Worm (Caenorhabditis elegans): ENCODE measurements around the gene F07H5.7.
A peak's percentile ranks its signal among the peaks of the same experiment; 100 is the strongest.

The F07H5.7 gene

ce11 chrII:8818257-8818656, 24.3 kb upstream of the F07H5.7 start (continued):
- TF ChIP-seq nhr-237 (tag; optimal IDR thresholded peaks at IDR 0.05) (no peak), nhr-102 (tag; optimal IDR thresholded peaks at IDR 0.05) (peak; percentile 14), F10B5.3 (tag; optimal IDR thresholded peaks at IDR 0.05) (no peak)

ce11 chrII:8817225-8817624, 23.3 kb upstream of the F07H5.7 start:
- TF ChIP-seq arid-1 (GFP tag; conservative IDR thresholded peaks at IDR 0.05) (0 out of 2 replicates have a peak, but pooled peaks have one; percentile 21), T20F7.1 (GFP tag; optimal IDR thresholded peaks at IDR 0.05) (peak; percentile 50), duxl-1 (tag; optimal IDR thresholded peaks at IDR 0.05; ENCODE audit: poor library complexity) (peak; percentile 11), zfp-3 (GFP tag; conservative IDR thresholded peaks at IDR 0.05) (peak; percentile 88), mdt-29 (GFP tag; IDR thresholded peaks at IDR 0.05) (peak; percentile 10; the same call in 1 of the 2 replicates), dve-1 (tag; optimal IDR thresholded peaks at IDR 0.05; ENCODE audit: insufficient read depth) (peak; percentile 16), nhr-6 (tag; optimal IDR thresholded peaks at IDR 0.05) (no peak), nhr-28 (tag; optimal IDR thresholded peaks at IDR 0.05) (peak; percentile 18), hlh-30 (tag; optimal IDR thresholded peaks at IDR 0.05; ENCODE audit: insufficient read depth) (no peak), ceh-20 (GFP tag; IDR thresholded peaks at IDR 0.05) (0 out of 2 replicates have a peak, but pooled peaks have one; percentile 37), F10B5.3 (tag; optimal IDR thresholded peaks at IDR 0.05) (no peak), mxl-2 (GFP tag; conservative IDR thresholded peaks at IDR 0.05) (no peak), mep-1 (tag; optimal IDR thresholded peaks at IDR 0.05) (peak; percentile 52), attf-4 (tag; optimal IDR thresholded peaks at IDR 0.05) (no peak)

ce11 chrII:8814231-8814630, 20.3 kb upstream of the F07H5.7 start:
- TF ChIP-seq aha-1 (tag) (peak; percentile 99), nhr-28 (tag; optimal IDR thresholded peaks at IDR 0.05) (peak; percentile 94), set-16 (GFP tag; IDR thresholded peaks at IDR 0.05) (no peak), skn-1 (tag; optimal IDR thresholded peaks at IDR 0.05) (no peak), zag-1 (tag; optimal IDR thresholded peaks at IDR 0.05) (no peak)

ce11 chrII:8813659-8814058, 19.7 kb upstream of the F07H5.7 start:
- TF ChIP-seq gei-8 (GFP tag; optimal IDR thresholded peaks at IDR 0.05) (no peak), mes-2 (tag; optimal IDR thresholded peaks at IDR 0.05; ENCODE audit: poor library complexity, severe bottlenecking) (peak; percentile 29), Y105C5A.15 (GFP tag; IDR thresholded peaks at IDR 0.05) (no peak), attf-4 (tag; optimal IDR thresholded peaks at IDR 0.05) (no peak), unc-62 (GFP tag; optimal IDR thresholded peaks at IDR 0.05 in 1 of 2) (peak in 1 of 2 experiments; percentile 100), unc-62 (tag; optimal IDR thresholded peaks at IDR 0.05) (no peak), nhr-41 (GFP tag; IDR thresholded peaks at IDR 0.05) (no peak), nhr-48 (tag; optimal IDR thresholded peaks at IDR 0.05) (peak; percentile 97), mdl-1 (tag; optimal IDR thresholded peaks at IDR 0.05) (peak in 1 of 2 experiments; percentile 79), F37D6.2 (tag; optimal IDR thresholded peaks at IDR 0.05) (no peak), ctbp-1 (GFP tag; IDR thresholded peaks at IDR 0.05) (no peak), Y48G9A.11 (GFP tag; IDR thresholded peaks at IDR 0.05) (no peak), nhr-10 (tag; optimal IDR thresholded peaks at IDR 0.05) (peak; percentile 86), nhr-6 (tag; optimal IDR thresholded peaks at IDR 0.05) (no peak), set-16 (GFP tag; IDR thresholded peaks at IDR 0.05) (no peak), mep-1 (tag; optimal IDR thresholded peaks at IDR 0.05) (no peak), aly-2 (tag; optimal IDR thresholded peaks at IDR 0.05) (no peak), ceh-82 (tag; optimal IDR thresholded peaks at IDR 0.05) (no peak), ztf-7 (tag; optimal IDR thresholded peaks at IDR 0.05) (no peak), unc-39 (tag; optimal IDR thresholded peaks at IDR 0.05) (no peak), cey-2 (tag; optimal IDR thresholded peaks at IDR 0.05; ENCODE audit: borderline replicate concordance, insufficient read depth) (peak; percentile 40), hlh-11 (tag; optimal IDR thresholded peaks at IDR 0.05) (peak; percentile 88), pha-4 (GFP tag; IDR thresholded peaks at IDR 0.05) (no peak), pha-4 (tag; optimal IDR thresholded peaks at IDR 0.05) (no peak), nhr-11 (tag; optimal IDR thresholded peaks at IDR 0.05) (peak; percentile 18), skn-1 (tag; optimal IDR thresholded peaks at IDR 0.05) (no peak), lsy-2 (tag; optimal IDR thresholded peaks at IDR 0.05) (peak; percentile 7 to 50), T20F7.1 (GFP tag; optimal IDR thresholded peaks at IDR 0.05) (no peak), ZK546.5 (tag; optimal IDR thresholded peaks at IDR 0.05) (no peak), ceh-20 (GFP tag; IDR thresholded peaks at IDR 0.05) (0 out of 2 replicates have a peak, but pooled peaks have one; percentile 21), D1046.2 (GFP tag; IDR thresholded peaks at IDR 0.05) (no peak), nhr-102 (tag; optimal IDR thresholded peaks at IDR 0.05) (no peak), ces-1 (GFP tag; optimal IDR thresholded peaks at IDR 0.05) (no peak), hlh-30 (tag; optimal IDR thresholded peaks at IDR 0.05; ENCODE audit: insufficient read depth) (peak; percentile 90), nhr-28 (tag; optimal IDR thresholded peaks at IDR 0.05) (peak; percentile 90)
